Worm (Caenorhabditis elegans): Measurements from ENCODE around the gene F39G3.2.

DNA sequence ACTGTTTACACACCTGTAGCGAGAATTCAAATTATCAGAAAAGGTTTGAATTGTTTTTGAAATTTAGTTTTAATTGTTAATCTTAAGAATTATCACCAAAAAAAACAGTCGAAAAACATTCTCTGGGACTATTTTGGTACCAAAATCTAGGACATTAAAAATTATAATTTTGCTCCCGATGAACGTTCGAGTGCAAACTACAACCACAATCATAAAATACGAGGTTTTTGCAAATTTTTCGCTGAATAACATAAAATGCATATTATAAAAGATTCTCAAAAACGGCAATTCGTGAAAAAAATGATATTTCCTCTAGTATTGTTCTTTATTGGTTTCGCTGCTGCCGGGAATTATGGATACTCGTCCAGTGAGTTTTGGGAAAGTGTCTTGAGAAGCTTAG, 52.7 kb downstream of the F39G3.2 start, which contains the start of gene R02F11.12:
- no peak for TF ChIP-seq nhr-237 (tag; optimal IDR thresholded peaks at IDR 0.05)
- TF ChIP-seq nhr-11 (tag; optimal IDR thresholded peaks at IDR 0.05): no peak
- no peak for TF ChIP-seq snpc-4 (tag; optimal IDR thresholded peaks at IDR 0.05)
- TF ChIP-seq unc-62 (GFP tag; optimal IDR thresholded peaks at IDR 0.05): no peak
- no peak for TF ChIP-seq elt-3 (tag; optimal IDR thresholded peaks at IDR 0.05)
- no peak for TF ChIP-seq nhr-77 (tag; optimal IDR thresholded peaks at IDR 0.05)
- no peak for TF ChIP-seq nfya-1 (tag; optimal IDR thresholded peaks at IDR 0.05; ENCODE audit: insufficient read depth)
- no peak for TF ChIP-seq fkh-2 (tag; optimal IDR thresholded peaks at IDR 0.05)
